Fruit fly (Drosophila melanogaster) whole organism, wandering third instar larva: ENCODE data around the gene CG12689.

Source experiments
- CG32264 ChIP-seq: fragments of 200-800 bp; sonication (Bioruptor generic); optimal IDR thresholded peaks from 2 replicates; lab custom pipeline; 2016; ENCODE audit warnings: missing biosample characterization, missing genetic modification characterization
- CG9705 ChIP-seq: fragments of 200-800 bp; sonication (Bioruptor generic); optimal IDR thresholded peaks from 2 replicates; lab custom pipeline; 2018; ENCODE audit warnings: missing biosample characterization, mild to moderate bottlenecking, missing genetic modification characterization
- Dfd ChIP-seq: fragments of >200 bp; optimal IDR thresholded peaks from 2 replicates; lab custom pipeline; 2017; ENCODE audit warnings: missing biosample characterization, missing genetic modification characterization
- GATAd ChIP-seq: sonication (Bioruptor generic); optimal IDR thresholded peaks from 2 replicates; lab custom pipeline; 2016; ENCODE audit warnings: missing biosample characterization, missing genetic modification characterization
- HLH106 ChIP-seq: fragments of 200-800 bp; optimal IDR thresholded peaks from 3 replicates; lab custom pipeline; 2019; ENCODE audit warnings: missing biosample characterization, mild to moderate bottlenecking, missing genetic modification characterization, moderate library complexity
- Hnf4 ChIP-seq: fragments of 200-800 bp; sonication (Bioruptor generic); optimal IDR thresholded peaks from 2 replicates; lab custom pipeline; 2016; ENCODE audit warnings: missing biosample characterization, mild to moderate bottlenecking, missing genetic modification characterization
- Hr78 ChIP-seq: fragments of >200 bp; optimal IDR thresholded peaks from 2 replicates; lab custom pipeline; 2017; ENCODE audit warnings: missing biosample characterization, missing genetic modification characterization
- Hr83 ChIP-seq: fragments of 200-300 bp; sonication (Bioruptor generic); optimal IDR thresholded peaks from 2 replicates; lab custom pipeline; 2016; ENCODE audit warnings: missing biosample characterization, mild to moderate bottlenecking, missing genetic modification characterization, moderate library complexity; ENCODE audit not compliant: poor library complexity, severe bottlenecking
- Jra ChIP-seq: sonication (Bioruptor generic); optimal IDR thresholded peaks from 2 replicates; lab custom pipeline; 2016; ENCODE audit warnings: missing biosample characterization, missing genetic modification characterization
- Mio ChIP-seq: sonication (Bioruptor generic); optimal IDR thresholded peaks from 2 replicates; lab custom pipeline; 2016; ENCODE audit warnings: missing biosample characterization, missing genetic modification characterization
- N ChIP-seq: fragments of >200 bp; optimal IDR thresholded peaks from 2 replicates; lab custom pipeline; 2018; ENCODE audit warnings: missing biosample characterization, missing external identifiers, missing genetic modification characterization
- OdsH ChIP-seq: fragments of 200-800 bp; sonication (Bioruptor generic); optimal IDR thresholded peaks from 2 replicates; lab custom pipeline; 2016; ENCODE audit warnings: missing biosample characterization, mild to moderate bottlenecking, missing genetic modification characterization
- Rel ChIP-seq, 2 experiments: fragments of 200-800 bp; sonication (Bioruptor generic) in 1 of 2; optimal IDR thresholded peaks; 2 replicates in 1 of 2; 3 replicates in 1 of 2; lab custom pipeline; 2016 to 2019; ENCODE audit warnings: mild to moderate bottlenecking in 2 of 2, missing biosample characterization in 2 of 2, missing genetic modification characterization in 2 of 2, moderate library complexity in 1 of 2
- Sp1 ChIP-seq: fragments of 200-800 bp; sonication (Bioruptor generic); optimal IDR thresholded peaks from 3 replicates; lab custom pipeline; 2019; ENCODE audit warnings: missing biosample characterization, mild to moderate bottlenecking, missing genetic modification characterization, moderate library complexity
- Vsx2 ChIP-seq: fragments of 200-300, 225-300 bp; sonication (Bioruptor generic); optimal IDR thresholded peaks from 2 replicates; lab custom pipeline; 2018; ENCODE audit warnings: missing biosample characterization, missing genetic modification characterization; ENCODE audit not compliant: partially characterized antibody
- br ChIP-seq: fragments of 200-800 bp; sonication (Bioruptor generic); optimal IDR thresholded peaks from 2 replicates; lab custom pipeline; 2016; ENCODE audit warnings: missing biosample characterization, missing genetic modification characterization
- brk ChIP-seq: fragments of 200-800 bp; sonication (Bioruptor generic); optimal IDR thresholded peaks from 2 replicates; lab custom pipeline; 2016; ENCODE audit warnings: missing biosample characterization, mild to moderate bottlenecking, missing genetic modification characterization
- dl ChIP-seq, 2 experiments: fragments of 175-275, 200-275 bp in 1 of 2; fragments of 200-275 bp in 1 of 2; sonication (Bioruptor generic); optimal IDR thresholded peaks; lab custom pipeline; 2018; ENCODE audit warnings: mild to moderate bottlenecking in 2 of 2, missing biosample characterization in 2 of 2, missing genetic modification characterization in 2 of 2, moderate library complexity in 2 of 2; ENCODE audit not compliant: partially characterized antibody in 2 of 2, insufficient read depth in 1 of 2
- dmrt93B ChIP-seq: fragments of 200-800 bp; sonication (Bioruptor generic); optimal IDR thresholded peaks from 2 replicates; lab custom pipeline; 2018; ENCODE audit warnings: missing biosample characterization, mild to moderate bottlenecking, missing genetic modification characterization
- dsf ChIP-seq: sonication (Bioruptor generic); optimal IDR thresholded peaks from 2 replicates; lab custom pipeline; 2016; ENCODE audit warnings: missing biosample characterization, missing genetic modification characterization, borderline replicate concordance
- ey ChIP-seq: fragments of 200-800 bp; sonication (Bioruptor generic); optimal IDR thresholded peaks from 2 replicates; lab custom pipeline; 2016; ENCODE audit warnings: missing biosample characterization, missing genetic modification characterization
- foxo ChIP-seq, 2 experiments: fragments of 200-800 bp; sonication (Bioruptor generic); optimal IDR thresholded peaks; 2 replicates in 1 of 2; 3 replicates in 1 of 2; lab custom pipeline; 2016 to 2017; ENCODE audit warnings: missing biosample characterization in 2 of 2, missing genetic modification characterization in 2 of 2
- fru ChIP-seq: fragments of 200-800 bp; sonication (Bioruptor generic); optimal IDR thresholded peaks from 3 replicates; lab custom pipeline; 2016; ENCODE audit warnings: missing biosample characterization, mild to moderate bottlenecking, missing genetic modification characterization
- h ChIP-seq: fragments of 200-800 bp; sonication (Bioruptor generic); optimal IDR thresholded peaks from 3 replicates; lab custom pipeline; 2016; ENCODE audit warnings: missing biosample characterization, mild to moderate bottlenecking, missing genetic modification characterization
- jim ChIP-seq: fragments of 175-275, 200-325 bp; sonication (Bioruptor generic); optimal IDR thresholded peaks from 2 replicates; lab custom pipeline; 2016; ENCODE audit warnings: missing biosample characterization, mild to moderate bottlenecking, missing genetic modification characterization
- lola ChIP-seq: fragments of >200 bp; optimal IDR thresholded peaks from 2 replicates; lab custom pipeline; 2017; ENCODE audit warnings: missing biosample characterization, missing genetic modification characterization
- pan ChIP-seq: fragments of >200 bp; optimal IDR thresholded peaks from 2 replicates; lab custom pipeline; 2017
- psq ChIP-seq: fragments of 200-800 bp; sonication (Bioruptor generic); optimal IDR thresholded peaks from 3 replicates; lab custom pipeline; 2017; ENCODE audit warnings: missing biosample characterization, mild to moderate bottlenecking, missing genetic modification characterization, moderate library complexity
- rgr ChIP-seq: fragments of 200-800 bp; sonication (Bioruptor generic); optimal IDR thresholded peaks from 3 replicates; lab custom pipeline; 2016; ENCODE audit warnings: missing biosample characterization, mild to moderate bottlenecking, missing genetic modification characterization
- sv ChIP-seq: fragments of 200-800 bp; sonication (Bioruptor generic); optimal IDR thresholded peaks from 3 replicates; lab custom pipeline; 2016; ENCODE audit warnings: missing biosample characterization, missing genetic modification characterization
- tai ChIP-seq: sonication (Bioruptor generic); optimal IDR thresholded peaks from 2 replicates; lab custom pipeline; 2016; ENCODE audit warnings: missing biosample characterization, missing genetic modification characterization
- usp ChIP-seq: fragments of >200 bp; optimal IDR thresholded peaks from 2 replicates; lab custom pipeline; 2017; ENCODE audit warnings: missing biosample characterization, missing genetic modification characterization
- woc ChIP-seq: sonication (Bioruptor generic); optimal IDR thresholded peaks from 2 replicates; lab custom pipeline; 2016; ENCODE audit warnings: missing biosample characterization, mild to moderate bottlenecking, missing genetic modification characterization

The CG12689 gene

dm6 chrX:7586031-7586430, at the start of gene CG12689:
Gene CG12689, minus strand, starts transcription at chrX:7586131.
- TF ChIP-seq Sp1 (GFP tag; lab: Kevin White, UChicago) (no peak), foxo (GFP tag; optimal IDR thresholded peaks at IDR 0.05; lab: Kevin White, UChicago) (no peak), GATAd (GFP tag; lab: Kevin White, UChicago) (no peak), sv (GFP tag; lab: Kevin White, UChicago) (no peak), pan (lab: Kevin White, UChicago) (no peak), Vsx2 (no peak), Mio (no peak), woc (GFP tag; lab: Kevin White, UChicago) (no peak), usp (no peak), Hnf4 (GFP tag; lab: Kevin White, UChicago) (no peak), N (GFP tag; lab: Kevin White, UChicago) (no peak), dsf (GFP tag; lab: Kevin White, UChicago) (no peak), Jra (GFP tag; lab: Kevin White, UChicago) (no peak), jim (no peak), brk (no peak), rgr (no peak), tai (no peak), Rel (GFP tag; optimal IDR thresholded peaks at IDR 0.05; lab: Kevin White, UChicago) (no peak), Rel (tag; optimal IDR thresholded peaks at IDR 0.05; lab: Kevin White, UChicago) (no peak), CG32264 (GFP tag; lab: Kevin White, UChicago) (no peak)
- TF ChIP-seq, all 38 proteins: peak for 0

dm6 chrX:7633036-7633435, 47.1 kb upstream of the CG12689 start:
- TF ChIP-seq Dfd (GFP tag; lab: Kevin White, UChicago) (peak; percentile 75), dmrt93B (GFP tag; lab: Kevin White, UChicago) (no peak)
- TF ChIP-seq, all 38 proteins: peak for 1

dm6 chrX:7631359-7631758, 45.4 kb upstream of the CG12689 start:
- no peak for TF ChIP-seq h (GFP tag; lab: Kevin White, UChicago)
- TF ChIP-seq Hr78 (GFP tag; lab: Kevin White, UChicago), result no peak
- TF ChIP-seq GATAd (GFP tag; lab: Kevin White, UChicago), result no peak
- TF ChIP-seq lola, result no peak
- no peak for TF ChIP-seq CG9705
- no peak for TF ChIP-seq OdsH (GFP tag; lab: Kevin White, UChicago)
- TF ChIP-seq HLH106, result no peak
- TF ChIP-seq Dfd (GFP tag; lab: Kevin White, UChicago), result no peak
- TF ChIP-seq br (GFP tag; lab: Kevin White, UChicago), result no peak
- no peak for TF ChIP-seq tai
- TF ChIP-seq dl (GFP tag; optimal IDR thresholded peaks at IDR 0.05; lab: Kevin White, UChicago; ENCODE audit: insufficient read depth in 1 of 2, partially characterized antibody in 2 of 2), result no peak
- no peak for TF ChIP-seq psq (GFP tag; lab: Kevin White, UChicago)
- no peak for TF ChIP-seq usp
- no peak for TF ChIP-seq dmrt93B (GFP tag; lab: Kevin White, UChicago)
- no peak for TF ChIP-seq Vsx2
- TF ChIP-seq Mio, result no peak
- no peak for TF ChIP-seq ey
- no peak for TF ChIP-seq CG32264 (GFP tag; lab: Kevin White, UChicago)
- TF ChIP-seq N (GFP tag; lab: Kevin White, UChicago), result no peak
- TF ChIP-seq Rel (GFP tag; optimal IDR thresholded peaks at IDR 0.05; lab: Kevin White, UChicago), result no peak
- TF ChIP-seq Rel (tag; optimal IDR thresholded peaks at IDR 0.05; lab: Kevin White, UChicago), result no peak

dm6 chrX:7629873-7630272, 43.9 kb upstream of the CG12689 start:
- TF ChIP-seq Dfd (GFP tag; lab: Kevin White, UChicago), result no peak
- no peak for TF ChIP-seq fru (GFP tag; lab: Kevin White, UChicago)
- no peak for TF ChIP-seq Hr83 (GFP tag; lab: Kevin White, UChicago)
- TF ChIP-seq pan (lab: Kevin White, UChicago), result no peak
- no peak for TF ChIP-seq Mio
- no peak for TF ChIP-seq dl (GFP tag; optimal IDR thresholded peaks at IDR 0.05; lab: Kevin White, UChicago; ENCODE audit: insufficient read depth in 1 of 2, partially characterized antibody in 2 of 2)
- no peak for TF ChIP-seq OdsH (GFP tag; lab: Kevin White, UChicago)
- no peak for TF ChIP-seq jim
- no peak for TF ChIP-seq Jra (GFP tag; lab: Kevin White, UChicago)
